Fruit fly (Drosophila melanogaster) whole organism, pupa: Measurements from ENCODE around the gene Pcmt.

Experiments used
- CG32121 ChIP-seq: fragments of 200-800 bp; sonication (Bioruptor generic); IDR thresholded peaks from 2 replicates; pipeline ENCODE4 v1.3.6; 2022; ENCODE audit warnings: missing biosample characterization, missing genetic modification characterization
- CG4496 ChIP-seq: fragments of 200-800 bp; sonication (Bioruptor generic); IDR thresholded peaks from 3 replicates; pipeline ENCODE4 v1.3.6; 2022; ENCODE audit warnings: missing biosample characterization, missing genetic modification characterization
- CG8301 ChIP-seq: fragments of 200-800 bp; sonication (Bioruptor generic); optimal IDR thresholded peaks from 2 replicates; lab custom pipeline; 2018; ENCODE audit warnings: missing biosample characterization, mild to moderate bottlenecking, missing genetic modification characterization
- D1 ChIP-seq: fragments of 200-800 bp; sonication (Bioruptor generic); optimal IDR thresholded peaks from 2 replicates; lab custom pipeline; 2018; ENCODE audit warnings: missing biosample characterization, mild to moderate bottlenecking, missing genetic modification characterization, moderate library complexity
- EcR ChIP-seq: fragments of 200-800 bp; sonication (Bioruptor generic); optimal IDR thresholded peaks from 3 replicates; lab custom pipeline; 2019; ENCODE audit warnings: missing biosample characterization, missing genetic modification characterization, mild to moderate bottlenecking, moderate library complexity, missing genetic modification reagents
- Pif1A ChIP-seq: fragments of 200-800 bp; sonication (Bioruptor generic); optimal IDR thresholded peaks from 3 replicates; lab custom pipeline; 2016; ENCODE audit warnings: missing biosample characterization, missing genetic modification characterization
- Pif1B ChIP-seq: fragments of 200-800 bp; sonication (Bioruptor generic); optimal IDR thresholded peaks from 3 replicates; lab custom pipeline; 2016; ENCODE audit warnings: missing biosample characterization, missing genetic modification characterization
- rn ChIP-seq: fragments of 200-800 bp; sonication (Bioruptor generic); IDR thresholded peaks from 2 replicates; pipeline ENCODE4 v1.3.6; 2022; ENCODE audit warnings: missing biosample characterization, missing genetic modification characterization

dm6 chr3R:5588573-5588972, 34.5 kb upstream of the Pcmt start, which contains the start of gene PolZ2:
- TF ChIP-seq EcR (no peak), CG4496 (GFP tag; lab: Robert Waterston, UW) (no peak), Pif1A (GFP tag; lab: Kevin White, UChicago) (no peak), Pif1B (GFP tag; lab: Kevin White, UChicago) (no peak), rn (GFP tag; lab: Robert Waterston, UW) (no peak), CG8301 (tag; lab: Kevin White, UChicago) (no peak), CG32121 (GFP tag; lab: Robert Waterston, UW) (no peak), D1 (tag; lab: Kevin White, UChicago) (no peak)
